Worm (Caenorhabditis elegans) whole organism, L4/young adult: ENCODE measurements around the gene tat-1.

ENCODE experiments used
- dao-5 ChIP-seq: sonication (generic microtip); optimal IDR thresholded peaks from 2 replicates; lab custom pipeline; 2016; ENCODE audit warnings: missing genotype, missing genetic modification characterization, moderate library complexity, missing compliant biosample characterization
- him-1 ChIP-seq: sonication (generic microtip); optimal IDR thresholded peaks from 2 replicates; lab custom pipeline; 2016; ENCODE audit warnings: missing genotype, missing genetic modification reagents, missing genetic modification characterization, missing compliant biosample characterization

ce11 chrIII:12414533-12414932, 7.0 kb downstream of the tat-1 start:
- TF ChIP-seq him-1 (tag; lab: Kevin White, UChicago) (no peak), dao-5 (no peak)
